Worm (Caenorhabditis elegans): ENCODE results near the gene C01G12.16.

Gene C01G12.16

DNA sequence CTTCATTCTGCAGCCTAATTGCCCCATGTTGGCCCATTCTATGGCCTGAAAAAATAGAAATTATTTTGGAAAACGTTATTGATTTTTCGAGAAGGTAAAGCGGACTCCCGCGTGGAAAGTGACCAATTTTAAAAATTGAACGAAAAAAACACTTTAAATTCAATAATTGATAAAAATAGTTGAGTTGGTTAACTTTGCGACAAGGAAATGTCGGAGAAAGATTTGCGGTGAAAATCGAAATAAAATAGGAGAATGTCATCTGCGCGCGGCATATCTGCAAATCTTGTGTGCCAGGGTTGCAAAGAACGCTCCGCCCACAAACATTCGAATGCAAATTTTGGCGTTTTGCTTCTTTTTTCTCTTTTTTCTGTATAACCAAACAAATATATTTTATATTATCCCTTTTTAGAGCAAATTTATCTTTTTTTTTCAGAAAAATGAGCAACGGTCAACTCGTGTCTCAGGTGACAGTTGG lies 9.9 kb downstream of the C01G12.16 start, which contains the start of the genes rnf-121 and C16C10.4 (continued):
- TF ChIP-seq lin-13 (GFP tag; optimal IDR thresholded peaks at IDR 0.05) (no peak), lir-3 (tag; optimal IDR thresholded peaks at IDR 0.05; ENCODE audit: poor library complexity) (no peak), tlp-1 (tag; optimal IDR thresholded peaks at IDR 0.05) (no peak), irx-1 (tag; optimal IDR thresholded peaks at IDR 0.05) (peak; percentile 58), nhr-20 (tag; optimal IDR thresholded peaks at IDR 0.05) (peak; percentile 64), pag-3 (tag; optimal IDR thresholded peaks at IDR 0.05; ENCODE audit: borderline replicate concordance, insufficient read depth) (no peak), unc-30 (tag; optimal IDR thresholded peaks at IDR 0.05) (no peak), C34B4.2 (tag; optimal IDR thresholded peaks at IDR 0.05) (no peak), lin-35 (GFP tag; optimal IDR thresholded peaks at IDR 0.05) (peak in 1 of 2 experiments; percentile 72), lin-15B (tag; optimal IDR thresholded peaks at IDR 0.05) (peak; percentile 61), unc-62 (GFP tag; optimal IDR thresholded peaks at IDR 0.05) (no peak), mep-1 (tag; optimal IDR thresholded peaks at IDR 0.05) (peak; percentile 74), fkh-10 (GFP tag; optimal IDR thresholded peaks at IDR 0.05) (no peak), F16B12.6 (tag; optimal IDR thresholded peaks at IDR 0.05) (peak; percentile 38), nhr-28 (tag; optimal IDR thresholded peaks at IDR 0.05) (no peak), zag-1 (tag; optimal IDR thresholded peaks at IDR 0.05) (no peak), ceh-63 (GFP tag; optimal IDR thresholded peaks at IDR 0.05) (no peak), isw-1 (GFP tag; IDR thresholded peaks at IDR 0.05) (peak; percentile 35; the same call in 1 of the 2 replicates), unc-130 (tag; optimal IDR thresholded peaks at IDR 0.05) (peak; percentile 90), blmp-1 (tag; optimal IDR thresholded peaks at IDR 0.05) (no peak), mdl-1 (tag; optimal IDR thresholded peaks at IDR 0.05) (peak in 1 of 2 experiments; percentile 43), egl-13 (tag; optimal IDR thresholded peaks at IDR 0.05) (peak; percentile 47), nhr-84 (tag; optimal IDR thresholded peaks at IDR 0.05) (no peak), hlh-17 (GFP tag; optimal IDR thresholded peaks at IDR 0.05; ENCODE audit: borderline replicate concordance) (no peak), C04F5.9 (tag; optimal IDR thresholded peaks at IDR 0.05) (peak; percentile 21), swsn-7 (tag; optimal IDR thresholded peaks at IDR 0.05) (peak; percentile 67), ztf-4 (tag; optimal IDR thresholded peaks at IDR 0.05) (peak; percentile 51), nhr-77 (tag; optimal IDR thresholded peaks at IDR 0.05) (no peak), hpl-2 (GFP tag; optimal IDR thresholded peaks at IDR 0.05) (peak; percentile 89), ceh-90 (tag; optimal IDR thresholded peaks at IDR 0.05) (no peak), rnt-1 (tag; optimal IDR thresholded peaks at IDR 0.05) (peak; percentile 88), zip-4 (GFP tag; optimal IDR thresholded peaks at IDR 0.05) (no peak), xbp-1 (tag; optimal IDR thresholded peaks at IDR 0.05) (peak; percentile 82), ces-1 (GFP tag; optimal IDR thresholded peaks at IDR 0.05) (no peak)

DNA sequence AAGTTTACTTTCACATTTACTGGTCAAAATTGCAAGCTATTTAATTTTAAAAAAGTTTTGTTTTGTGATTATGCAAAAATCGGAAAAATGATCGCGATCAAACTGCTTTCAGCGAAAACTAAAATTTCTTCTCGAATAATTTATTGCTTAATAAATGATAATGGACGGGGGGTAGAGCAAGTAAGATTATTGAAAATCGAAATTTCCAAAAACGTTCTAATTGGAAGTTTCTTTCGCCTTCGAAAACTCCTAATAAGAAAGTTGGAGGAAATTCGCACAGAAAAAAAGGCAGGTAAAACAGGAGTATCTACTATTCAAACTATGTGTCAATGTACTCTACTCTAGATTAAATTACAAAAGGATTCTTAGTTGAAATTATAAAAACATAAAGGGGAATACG lies 11.2 kb downstream of the C01G12.16 start:
- no peak for TF ChIP-seq C04F5.9 (tag; optimal IDR thresholded peaks at IDR 0.05)
- no peak for TF ChIP-seq lin-35 (GFP tag; optimal IDR thresholded peaks at IDR 0.05)
- no peak for TF ChIP-seq tbx-2 (tag; optimal IDR thresholded peaks at IDR 0.05)
- TF ChIP-seq unc-30 (tag; optimal IDR thresholded peaks at IDR 0.05): no peak
- no peak for TF ChIP-seq ceh-82 (tag; optimal IDR thresholded peaks at IDR 0.05)
- no peak for TF ChIP-seq xbp-1 (tag; optimal IDR thresholded peaks at IDR 0.05)
- TF ChIP-seq ama-1 (optimal IDR thresholded peaks at IDR 0.05): no peak
- TF ChIP-seq pax-3 (tag; optimal IDR thresholded peaks at IDR 0.05): no peak
- no peak for TF ChIP-seq lin-39 (tag; optimal IDR thresholded peaks at IDR 0.05)

DNA sequence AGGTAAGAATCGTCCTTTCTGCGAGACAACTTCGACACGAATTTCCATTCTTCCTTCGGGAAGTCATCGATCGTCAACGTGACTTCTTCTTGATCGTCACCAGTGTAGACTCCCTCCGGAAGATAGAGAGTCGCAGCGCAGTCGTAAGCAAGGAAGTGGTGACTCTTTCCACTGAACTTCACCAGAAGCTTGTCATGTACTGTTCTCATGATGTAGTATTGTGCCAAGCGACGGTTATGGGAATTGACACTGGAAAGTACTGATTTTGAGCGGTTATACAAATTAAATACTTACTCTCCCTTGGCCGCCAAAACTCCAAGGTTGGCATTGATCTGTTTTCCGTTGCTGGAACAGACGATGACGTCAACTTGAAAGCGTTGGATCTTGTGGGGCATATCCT lies 14.5 kb downstream of the C01G12.16 start:
- TF ChIP-seq hlh-17 (GFP tag; optimal IDR thresholded peaks at IDR 0.05; ENCODE audit: borderline replicate concordance) (no peak), nhr-47 (tag; optimal IDR thresholded peaks at IDR 0.05) (no peak), lin-35 (GFP tag; optimal IDR thresholded peaks at IDR 0.05) (no peak), unc-62 (GFP tag; optimal IDR thresholded peaks at IDR 0.05) (no peak), nhr-84 (tag; optimal IDR thresholded peaks at IDR 0.05) (no peak), C04F5.9 (tag; optimal IDR thresholded peaks at IDR 0.05) (no peak), pag-3 (tag; optimal IDR thresholded peaks at IDR 0.05; ENCODE audit: borderline replicate concordance, insufficient read depth) (no peak), efl-3 (GFP tag; optimal IDR thresholded peaks at IDR 0.05) (no peak), efl-1 (optimal IDR thresholded peaks at IDR 0.05) (no peak), efl-1 (GFP tag; optimal IDR thresholded peaks at IDR 0.05 in 1 of 2) (no peak), nhr-19 (GFP tag; conservative IDR thresholded peaks at IDR 0.05) (no peak), nhr-77 (tag; optimal IDR thresholded peaks at IDR 0.05) (no peak), hpl-2 (GFP tag; optimal IDR thresholded peaks at IDR 0.05) (no peak), ztf-4 (tag; optimal IDR thresholded peaks at IDR 0.05) (no peak), ceh-90 (tag; optimal IDR thresholded peaks at IDR 0.05) (no peak), unc-130 (tag; optimal IDR thresholded peaks at IDR 0.05) (no peak), ces-1 (GFP tag; optimal IDR thresholded peaks at IDR 0.05) (no peak), snu-23 (GFP tag; optimal IDR thresholded peaks at IDR 0.05) (no peak), ceh-88 (GFP tag; IDR thresholded peaks at IDR 0.05) (no peak), ceh-8 (GFP tag; optimal IDR thresholded peaks at IDR 0.05) (no peak)

Data from whole organism, L1 larva.